Fruit fly (Drosophila melanogaster) whole organism, pupa: ENCODE data around the gene Osi9.

Source experiments
- CG12605 ChIP-seq: fragments of 200-800 bp; sonication (Bioruptor generic); IDR thresholded peaks from 2 replicates; pipeline ENCODE4 v1.3.6; 2022; ENCODE audit warnings: missing biosample characterization, missing genetic modification characterization
- CG15710 ChIP-seq: fragments of 200-800 bp; sonication (Bioruptor generic); optimal IDR thresholded peaks from 2 replicates; lab custom pipeline; 2018; ENCODE audit warnings: missing biosample characterization, mild to moderate bottlenecking, missing genetic modification characterization, moderate library complexity
- CG17806 ChIP-seq: fragments of 200-800 bp; sonication (Bioruptor generic); optimal IDR thresholded peaks from 2 replicates; lab custom pipeline; 2018; ENCODE audit warnings: missing biosample characterization, mild to moderate bottlenecking, missing genetic modification characterization, moderate library complexity
- CG4496 ChIP-seq: fragments of 200-800 bp; sonication (Bioruptor generic); IDR thresholded peaks from 3 replicates; pipeline ENCODE4 v1.3.6; 2022; ENCODE audit warnings: missing biosample characterization, missing genetic modification characterization
- rn ChIP-seq: fragments of 200-800 bp; sonication (Bioruptor generic); IDR thresholded peaks from 2 replicates; pipeline ENCODE4 v1.3.6; 2022; ENCODE audit warnings: missing biosample characterization, missing genetic modification characterization

DNA sequence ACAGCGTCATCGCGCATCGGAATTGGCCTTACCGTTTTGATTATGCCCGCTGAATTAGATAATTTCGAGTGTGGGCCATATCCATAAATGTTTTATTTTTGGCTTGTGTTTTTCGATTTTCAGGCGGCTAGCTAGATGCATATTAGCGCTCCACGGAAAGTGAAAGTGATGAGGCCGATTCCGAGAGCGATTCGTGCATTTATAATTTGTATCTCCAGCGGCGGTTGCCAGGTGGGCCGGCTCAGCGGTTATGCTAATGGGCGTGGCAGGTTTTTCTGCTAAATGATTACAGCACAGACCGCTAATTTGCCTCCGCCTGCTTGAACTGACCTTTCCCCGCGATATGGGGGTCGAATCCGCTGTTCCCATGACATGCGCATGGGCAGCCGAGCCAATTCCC, 15.0 kb upstream of the Osi9 start:
- no peak for TF ChIP-seq CG12605 (GFP tag; lab: Robert Waterston, UW)
- no peak for TF ChIP-seq CG15710 (tag; lab: Kevin White, UChicago)
- no peak for TF ChIP-seq rn (GFP tag; lab: Robert Waterston, UW)
- TF ChIP-seq CG17806 (tag; lab: Kevin White, UChicago): no peak
- TF ChIP-seq CG4496 (GFP tag; lab: Robert Waterston, UW): no peak
